Worm (Caenorhabditis elegans) whole organism, young adult: ENCODE results near the gene F44E2.7.

ENCODE experiments used
- atf-7 ChIP-seq: sonication (generic microtip); optimal IDR thresholded peaks from 2 replicates; lab custom pipeline; 2017; ENCODE audit warnings: mild to moderate bottlenecking, missing genetic modification characterization, missing compliant biosample characterization
- cebp-2 ChIP-seq: fragments of 200-800 bp; sonication (Bioruptor generic); IDR thresholded peaks from 2 replicates; pipeline ENCODE4 v1.3.6; 2022; ENCODE audit warnings: missing genetic modification characterization, missing compliant biosample characterization
- nfyb-1 ChIP-seq: fragments of 200-800 bp; sonication (Bioruptor generic); IDR thresholded peaks from 2 replicates; pipeline ENCODE4 v1.3.6; 2022; ENCODE audit warnings: missing genetic modification reagents, missing genetic modification characterization, missing compliant biosample characterization
- nhr-80 ChIP-seq: sonication (generic microtip); optimal IDR thresholded peaks from 2 replicates; lab custom pipeline; 2016; ENCODE audit warnings: missing genetic modification characterization, missing compliant biosample characterization
- pha-4 ChIP-seq: fragments of 150-350 bp; sonication (generic microtip); optimal IDR thresholded peaks from 2 replicates; lab custom pipeline; 2014; ENCODE audit warnings: missing biosample characterization, missing genetic modification reagents, missing genetic modification characterization
- rcor-1 ChIP-seq: fragments of 200-800 bp; sonication (Bioruptor generic); IDR thresholded peaks from 2 replicates; pipeline ENCODE4 v1.3.6; 2022; ENCODE audit warnings: missing genetic modification reagents, missing genetic modification characterization, missing compliant biosample characterization
- sea-2 ChIP-seq: fragments of 200-800 bp; sonication (Bioruptor generic); IDR thresholded peaks from 2 replicates; pipeline ENCODE4 v1.3.6; 2022; ENCODE audit warnings: missing genetic modification characterization, missing compliant biosample characterization
- xnd-1 ChIP-seq: sonication (generic microtip); optimal IDR thresholded peaks from 2 replicates; lab custom pipeline; 2016; ENCODE audit warnings: missing genotype, missing genetic modification reagents, missing genetic modification characterization, missing compliant biosample characterization
- ztf-26 ChIP-seq: sonication (generic microtip); optimal IDR thresholded peaks from 2 replicates; lab custom pipeline; 2017; ENCODE audit warnings: missing genetic modification characterization, missing compliant biosample characterization

ce11 chrIII:8799964-8800795, 48.1 kb downstream of the F44E2.7 start, which contains the start of gene F54F2.6:
- peak; percentile 51 for TF ChIP-seq ztf-26 (tag; lab: Kevin White, UChicago)
- TF ChIP-seq nhr-80 (tag; lab: Kevin White, UChicago), result peak; percentile 61
- no peak for TF ChIP-seq cebp-2 (GFP tag; lab: Robert Waterston, UW)
- TF ChIP-seq pha-4, result no peak
- no peak for TF ChIP-seq xnd-1 (tag; lab: Kevin White, UChicago)
- 0 out of 2 replicates have a peak, but pooled peaks have one; percentile 50 for TF ChIP-seq nfyb-1
- TF ChIP-seq sea-2 (GFP tag; lab: Robert Waterston, UW), result no peak
- TF ChIP-seq atf-7 (tag; lab: Kevin White, UChicago), result peak; percentile 81
- no peak for TF ChIP-seq rcor-1 (GFP tag; lab: Robert Waterston, UW)
